Worm (Caenorhabditis elegans) whole organism, L4 larva: ENCODE measurements around the gene clec-171.

Source experiments
- D1046.2 ChIP-seq: fragments of 200-800 bp; sonication (Bioruptor generic); IDR thresholded peaks from 2 replicates; pipeline ENCODE4 v1.3.6; 2022; ENCODE audit warnings: missing genetic modification characterization, missing compliant biosample characterization
- F10B5.3 ChIP-seq: sonication (generic microtip); optimal IDR thresholded peaks from 2 replicates; lab custom pipeline; 2016; ENCODE audit warnings: mild to moderate bottlenecking, missing genetic modification characterization, missing compliant biosample characterization
- F26F4.8 ChIP-seq: fragments of 200-800 bp; sonication (Bioruptor generic); conservative IDR thresholded peaks from 2 replicates; pipeline ENCODE4 v1.3.6; 2022; ENCODE audit warnings: missing genetic modification characterization, missing compliant biosample characterization
- R02D3.7 ChIP-seq: fragments of 150-350 bp; sonication (generic microtip); optimal IDR thresholded peaks from 3 replicates; lab custom pipeline; 2014; ENCODE audit warnings: missing biosample characterization, missing genetic modification characterization
- T20F7.1 ChIP-seq: fragments of 200-800 bp; sonication (Bioruptor generic); optimal IDR thresholded peaks from 2 replicates; lab custom pipeline; 2018; ENCODE audit warnings: mild to moderate bottlenecking, missing genetic modification characterization, missing compliant biosample characterization
- Y48G9A.11 ChIP-seq: fragments of 200-800 bp; sonication (Bioruptor generic); IDR thresholded peaks from 2 replicates; pipeline ENCODE4 v1.3.6; 2022; ENCODE audit warnings: missing genetic modification reagents, missing genetic modification characterization, missing compliant biosample characterization
- ceh-28 ChIP-seq: fragments of 150-350 bp; optimal IDR thresholded peaks from 2 replicates; lab custom pipeline; 2014; ENCODE audit warnings: missing biosample characterization, missing genetic modification reagents, missing genetic modification characterization
- ceh-32 ChIP-seq: sonication (generic microtip); optimal IDR thresholded peaks from 2 replicates; lab custom pipeline; 2016; ENCODE audit warnings: mild to moderate bottlenecking, missing genetic modification characterization, missing compliant biosample characterization; ENCODE audit not compliant: poor library complexity
- ceh-82 ChIP-seq: sonication (generic microtip); optimal IDR thresholded peaks from 2 replicates; lab custom pipeline; 2017; ENCODE audit warnings: missing biosample characterization, missing genetic modification characterization
- daf-12 ChIP-seq: fragments of 150-350 bp; optimal IDR thresholded peaks from 2 replicates; lab custom pipeline; 2014; ENCODE audit warnings: missing biosample characterization, missing genetic modification reagents, missing genetic modification characterization
- daf-16 ChIP-seq, 3 experiments: sonication (generic microtip); optimal IDR thresholded peaks; 2 replicates each; lab custom pipeline; 2016 to 2017; ENCODE audit warnings: missing genetic modification characterization in 3 of 3, missing genetic modification reagents in 3 of 3, mild to moderate bottlenecking in 2 of 3, missing compliant biosample characterization in 2 of 3, missing biosample characterization in 1 of 3, moderate library complexity in 1 of 3
- dmd-6 ChIP-seq: fragments of 200-800 bp; sonication (Bioruptor generic); IDR thresholded peaks from 2 replicates; pipeline ENCODE4 v1.3.6; 2022; ENCODE audit warnings: missing genetic modification reagents, missing genetic modification characterization, missing compliant biosample characterization
- dmd-8 ChIP-seq: fragments of 200-800 bp; sonication (Bioruptor generic); IDR thresholded peaks from 2 replicates; pipeline ENCODE4 v1.3.6; 2022; ENCODE audit warnings: missing genetic modification characterization, missing compliant biosample characterization
- fos-1 ChIP-seq: fragments of 150-350 bp; optimal IDR thresholded peaks from 2 replicates; lab custom pipeline; 2014; ENCODE audit warnings: missing biosample characterization, missing genetic modification characterization
- hlh-11 ChIP-seq: fragments of 200-800 bp; sonication (Bioruptor generic); optimal IDR thresholded peaks from 2 replicates; lab custom pipeline; 2018; ENCODE audit warnings: mild to moderate bottlenecking, missing genetic modification characterization, missing compliant biosample characterization
- hmg-1.1 ChIP-seq: fragments of 200-800 bp; sonication (Bioruptor generic); IDR thresholded peaks from 2 replicates; pipeline ENCODE4 v1.3.6; 2022; ENCODE audit warnings: missing genetic modification reagents, missing genetic modification characterization, missing compliant biosample characterization
- lim-7 ChIP-seq: fragments of 200-800 bp; sonication (Bioruptor generic); IDR thresholded peaks from 2 replicates; pipeline ENCODE4 v1.3.6; 2022; ENCODE audit warnings: missing genetic modification characterization, missing compliant biosample characterization
- lin-1 ChIP-seq: fragments of 200-800 bp; sonication (Bioruptor generic); IDR thresholded peaks from 2 replicates; pipeline ENCODE4 v1.3.6; 2022; ENCODE audit warnings: missing genetic modification reagents, missing genetic modification characterization, missing compliant biosample characterization
- lin-13 ChIP-seq: fragments of 150-350 bp; optimal IDR thresholded peaks from 2 replicates; lab custom pipeline; 2014; ENCODE audit warnings: missing biosample characterization, missing genetic modification reagents, missing genetic modification characterization
- lin-38 ChIP-seq: fragments of 200-800 bp; sonication (Bioruptor generic); IDR thresholded peaks from 2 replicates; pipeline ENCODE4 v1.3.6; 2022; ENCODE audit warnings: missing genetic modification reagents, missing genetic modification characterization, missing compliant biosample characterization
- lir-3 ChIP-seq: sonication (generic microtip); optimal IDR thresholded peaks from 2 replicates; lab custom pipeline; 2016; ENCODE audit warnings: mild to moderate bottlenecking, missing genetic modification characterization, missing compliant biosample characterization
- madf-5 ChIP-seq, 2 experiments: fragments of 200-800 bp; sonication (Bioruptor generic); IDR thresholded peaks; 2 replicates each; pipeline ENCODE4 v1.3.6; 2022; ENCODE audit warnings: missing compliant biosample characterization in 2 of 2, missing genetic modification characterization in 2 of 2
- madf-9 ChIP-seq: fragments of 200-800 bp; sonication (Bioruptor generic); conservative IDR thresholded peaks from 2 replicates; pipeline ENCODE4 v1.3.6; 2022; ENCODE audit warnings: missing genetic modification reagents, missing genetic modification characterization, missing compliant biosample characterization
- mdt-29 ChIP-seq: fragments of 200-800 bp; sonication (Bioruptor generic); IDR thresholded peaks from 2 replicates; pipeline ENCODE4 v1.3.6; 2022; ENCODE audit warnings: missing genetic modification reagents, missing genetic modification characterization, missing compliant biosample characterization
- mep-1 ChIP-seq: fragments of 150-350 bp; sonication (generic microtip); optimal IDR thresholded peaks from 3 replicates; lab custom pipeline; 2014; ENCODE audit warnings: missing biosample characterization, missing genetic modification characterization
- nhr-10 ChIP-seq: fragments of 150-350 bp; optimal IDR thresholded peaks from 2 replicates; lab custom pipeline; 2014; ENCODE audit warnings: missing biosample characterization, missing genetic modification characterization
- nhr-111 ChIP-seq: fragments of 200-800 bp; sonication (Bioruptor generic); optimal IDR thresholded peaks from 2 replicates; lab custom pipeline; 2018; ENCODE audit warnings: mild to moderate bottlenecking, missing genetic modification characterization, missing compliant biosample characterization
- nhr-41 ChIP-seq: fragments of 200-800 bp; sonication (Bioruptor generic); IDR thresholded peaks from 2 replicates; pipeline ENCODE4 v1.3.6; 2022; ENCODE audit warnings: missing genetic modification reagents, missing genetic modification characterization, missing compliant biosample characterization
- nhr-48 ChIP-seq: sonication (generic microtip); optimal IDR thresholded peaks from 2 replicates; lab custom pipeline; 2016; ENCODE audit warnings: mild to moderate bottlenecking, missing genetic modification characterization, missing compliant biosample characterization
- nhr-6 ChIP-seq: fragments of 150-350 bp; optimal IDR thresholded peaks from 2 replicates; lab custom pipeline; 2014; ENCODE audit warnings: missing biosample characterization, missing genetic modification characterization
- nhr-76 ChIP-seq: fragments of 150-350 bp; optimal IDR thresholded peaks from 2 replicates; lab custom pipeline; 2014; ENCODE audit warnings: missing biosample characterization, missing genetic modification characterization
- nhr-77 ChIP-seq: fragments of 150-350 bp; optimal IDR thresholded peaks from 2 replicates; lab custom pipeline; 2014; ENCODE audit warnings: missing biosample characterization, missing genetic modification characterization
- php-3 ChIP-seq: fragments of 200-800 bp; sonication (Bioruptor generic); IDR thresholded peaks from 2 replicates; pipeline ENCODE4 v1.3.6; 2022; ENCODE audit warnings: missing genetic modification reagents, missing genetic modification characterization, missing compliant biosample characterization
- pqm-1 ChIP-seq: sonication (generic microtip); optimal IDR thresholded peaks from 2 replicates; lab custom pipeline; 2017; ENCODE audit warnings: missing biosample characterization, missing genetic modification characterization
- rbr-2 ChIP-seq: sonication (generic microtip); optimal IDR thresholded peaks from 2 replicates; lab custom pipeline; 2016; ENCODE audit warnings: missing genotype, missing genetic modification characterization, missing compliant biosample characterization
- sdz-12 ChIP-seq: fragments of 200-800 bp; sonication (Bioruptor generic); optimal IDR thresholded peaks from 2 replicates; lab custom pipeline; 2018; ENCODE audit warnings: mild to moderate bottlenecking, missing genetic modification characterization, missing compliant biosample characterization
- set-16 ChIP-seq: fragments of 200-800 bp; sonication (Bioruptor generic); IDR thresholded peaks from 2 replicates; pipeline ENCODE4 v1.3.6; 2022; ENCODE audit warnings: missing genetic modification reagents, missing genetic modification characterization, missing compliant biosample characterization
- skn-1 ChIP-seq: fragments of 150-350 bp; optimal IDR thresholded peaks from 2 replicates; lab custom pipeline; 2014; ENCODE audit warnings: missing biosample characterization, missing genetic modification characterization
- snpc-4 ChIP-seq: fragments of 150-350 bp; optimal IDR thresholded peaks from 2 replicates; lab custom pipeline; 2014; ENCODE audit warnings: missing biosample characterization, missing genetic modification characterization
- spr-3 ChIP-seq: fragments of 200-800 bp; sonication (Bioruptor generic); optimal IDR thresholded peaks from 2 replicates; lab custom pipeline; 2018; ENCODE audit warnings: mild to moderate bottlenecking, missing genetic modification characterization, missing compliant biosample characterization
- tag-97 ChIP-seq: fragments of 200-800 bp; sonication (Bioruptor generic); IDR thresholded peaks from 2 replicates; pipeline ENCODE4 v1.3.6; 2022; ENCODE audit warnings: missing genetic modification characterization, missing compliant biosample characterization
- unc-62 ChIP-seq, 3 experiments: fragments of 150-350 bp in 1 of 3; sonication (generic microtip); optimal IDR thresholded peaks in 2 of 3; peaks in 1 of 3; 1 replicate in 1 of 3; 2 replicates in 2 of 3; lab custom pipeline; 2014 to 2017; ENCODE audit warnings: missing biosample characterization in 3 of 3, missing genetic modification characterization in 3 of 3, missing genetic modification reagents in 3 of 3, missing genotype in 1 of 3
- vab-7 ChIP-seq: fragments of 200-800 bp; sonication (Bioruptor generic); IDR thresholded peaks from 2 replicates; pipeline ENCODE4 v1.3.6; 2022; ENCODE audit warnings: missing genetic modification reagents, missing genetic modification characterization, missing compliant biosample characterization
- zip-11 ChIP-seq: fragments of 200-800 bp; sonication (Bioruptor generic); IDR thresholded peaks from 2 replicates; pipeline ENCODE4 v1.3.6; 2022; ENCODE audit warnings: missing genetic modification characterization, missing compliant biosample characterization
- zip-2 ChIP-seq: fragments of 150-350 bp; optimal IDR thresholded peaks from 2 replicates; lab custom pipeline; 2014; ENCODE audit warnings: missing biosample characterization, missing genetic modification characterization

The clec-171 gene

ce11 chrIV:1385500-1385899 is 41.7 kb downstream of the clec-171 start:
- no peak for TF ChIP-seq lim-7 (GFP tag; lab: Robert Waterston, UW)
- no peak for TF ChIP-seq daf-12 (tag; lab: Kevin White, UChicago)
- TF ChIP-seq nhr-10 (tag; lab: Kevin White, UChicago) = no peak
- no peak for TF ChIP-seq vab-7 (GFP tag; lab: Robert Waterston, UW)
- no peak for TF ChIP-seq set-16 (GFP tag; lab: Robert Waterston, UW)
- TF ChIP-seq zip-2 (tag; lab: Kevin White, UChicago) = no peak
- TF ChIP-seq rbr-2 (tag; lab: Kevin White, UChicago) = no peak
- no peak for TF ChIP-seq D1046.2
- TF ChIP-seq pqm-1 = no peak
- TF ChIP-seq fos-1 (tag; lab: Kevin White, UChicago) = no peak
- no peak for TF ChIP-seq nhr-76
- TF ChIP-seq T20F7.1 (GFP tag; lab: Kevin White, UChicago) = no peak
- no peak for TF ChIP-seq lin-13 (GFP tag; lab: Kevin White, UChicago)
- no peak for TF ChIP-seq skn-1 (tag; lab: Kevin White, UChicago)
- TF ChIP-seq ceh-82 = no peak
- no peak for TF ChIP-seq F26F4.8 (GFP tag; lab: Robert Waterston, UW)
- TF ChIP-seq zip-11 (GFP tag; lab: Robert Waterston, UW) = no peak

ce11 chrIV:1381596-1382274 is 45.4 kb downstream of the clec-171 start:
- TF ChIP-seq nhr-6 (tag; lab: Kevin White, UChicago) (no peak), mep-1 (tag; lab: Kevin White, UChicago) (no peak), hmg-1.1 (GFP tag; lab: Robert Waterston, UW) (0 out of 2 replicates have a peak, but pooled peaks have one; percentile 10), R02D3.7 (no peak), fos-1 (tag; lab: Kevin White, UChicago) (no peak), dmd-8 (GFP tag; lab: Robert Waterston, UW) (no peak), snpc-4 (tag; lab: Kevin White, UChicago) (no peak), ceh-28 (tag; lab: Kevin White, UChicago) (no peak), lin-38 (GFP tag; lab: Robert Waterston, UW) (0 out of 2 replicates have a peak, but pooled peaks have one; percentile 21), lir-3 (tag; lab: Kevin White, UChicago) (no peak), tag-97 (GFP tag; lab: Robert Waterston, UW) (no peak)

ce11 chrIV:1380350-1380749 is 46.8 kb downstream of the clec-171 start:
- TF ChIP-seq skn-1 (tag; lab: Kevin White, UChicago) = no peak
- TF ChIP-seq unc-62 (GFP tag; optimal IDR thresholded peaks at IDR 0.05 in 1 of 2; lab: Kevin White, UChicago) = no peak
- TF ChIP-seq unc-62 (tag; optimal IDR thresholded peaks at IDR 0.05; lab: Kevin White, UChicago) = no peak
- no peak for TF ChIP-seq spr-3
- TF ChIP-seq nhr-111 (GFP tag; lab: Kevin White, UChicago) = no peak
- no peak for TF ChIP-seq lin-1 (GFP tag; lab: Robert Waterston, UW)
- no peak for TF ChIP-seq nhr-48
- no peak for TF ChIP-seq T20F7.1 (GFP tag; lab: Kevin White, UChicago)
- no peak for TF ChIP-seq lin-38 (GFP tag; lab: Robert Waterston, UW)
- no peak for TF ChIP-seq dmd-6 (GFP tag; lab: Robert Waterston, UW)
- TF ChIP-seq nhr-6 (tag; lab: Kevin White, UChicago) = no peak

ce11 chrIV:1378954-1379353 is 48.2 kb downstream of the clec-171 start:
- TF ChIP-seq lin-13 (GFP tag; lab: Kevin White, UChicago) (no peak), dmd-6 (GFP tag; lab: Robert Waterston, UW) (peak; percentile 86), php-3 (GFP tag; lab: Robert Waterston, UW) (peak; percentile 19; the same call in 1 of the 2 replicates), ceh-32 (no peak), sdz-12 (GFP tag; lab: Kevin White, UChicago) (no peak), nhr-41 (peak; percentile 100), F10B5.3 (tag; lab: Kevin White, UChicago) (no peak), madf-9 (GFP tag; lab: Robert Waterston, UW) (no peak), pqm-1 (peak; percentile 99), nhr-77 (tag; lab: Kevin White, UChicago) (peak; percentile 72), hlh-11 (tag; lab: Kevin White, UChicago) (peak; percentile 84), Y48G9A.11 (no peak), madf-5 (GFP tag; IDR thresholded peaks at IDR 0.05; lab: Robert Waterston, UW) (no peak), mdt-29 (GFP tag; lab: Robert Waterston, UW) (no peak), daf-16 (GFP tag; optimal IDR thresholded peaks at IDR 0.05; lab: Kevin White, UChicago) (no peak), daf-16 (tag; optimal IDR thresholded peaks at IDR 0.05; lab: Kevin White, UChicago) (peak; percentile 93)
